Worm (Caenorhabditis elegans): ENCODE results near the gene fbxa-190.

fbxa-190 gene

DNA sequence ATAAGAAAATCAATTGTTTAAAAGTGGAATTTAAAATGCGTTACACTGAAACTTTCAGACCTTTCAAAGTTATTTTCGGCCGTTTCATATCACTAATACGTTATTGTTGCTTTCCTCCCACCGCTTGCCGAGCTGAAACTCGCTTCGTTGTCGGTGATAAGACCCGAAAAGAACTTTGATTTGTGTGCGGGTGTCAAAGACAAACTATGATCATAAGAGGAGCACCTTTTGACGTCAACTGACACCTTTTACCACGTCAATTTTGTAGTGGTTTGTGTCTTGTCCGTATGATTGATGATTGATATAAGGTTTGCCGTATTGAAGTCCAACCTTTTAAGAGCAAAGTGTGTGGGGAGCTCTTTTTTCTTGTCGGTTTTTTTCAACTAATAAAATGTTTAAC lies 34.8 kb upstream of the fbxa-190 start, which contains the start of gene ttr-37:
Gene ttr-37 (minus strand): TSS at position 167 of the 400 bp plus-strand sequence.
- TF ChIP-seq nhr-20 (tag; optimal IDR thresholded peaks at IDR 0.05) (peak; percentile 25), nhr-90 (tag; optimal IDR thresholded peaks at IDR 0.05; ENCODE audit: poor library complexity) (peak; percentile 19), irx-1 (tag; optimal IDR thresholded peaks at IDR 0.05) (no peak), nhr-19 (GFP tag; conservative IDR thresholded peaks at IDR 0.05) (no peak), elt-2 (tag; optimal IDR thresholded peaks at IDR 0.05) (peak; percentile 87), lin-35 (GFP tag; optimal IDR thresholded peaks at IDR 0.05) (peak in 1 of 2 experiments; percentile 56), nhr-71 (tag; optimal IDR thresholded peaks at IDR 0.05) (peak; percentile 31), sup-37 (GFP tag; optimal IDR thresholded peaks at IDR 0.05) (no peak)

ce11 chrX:1337834-1338233 lies 34.0 kb upstream of the fbxa-190 start:
- TF ChIP-seq elt-2 (tag; optimal IDR thresholded peaks at IDR 0.05) (peak; percentile 29), alr-1 (tag; optimal IDR thresholded peaks at IDR 0.05; ENCODE audit: borderline replicate concordance) (no peak)

DNA sequence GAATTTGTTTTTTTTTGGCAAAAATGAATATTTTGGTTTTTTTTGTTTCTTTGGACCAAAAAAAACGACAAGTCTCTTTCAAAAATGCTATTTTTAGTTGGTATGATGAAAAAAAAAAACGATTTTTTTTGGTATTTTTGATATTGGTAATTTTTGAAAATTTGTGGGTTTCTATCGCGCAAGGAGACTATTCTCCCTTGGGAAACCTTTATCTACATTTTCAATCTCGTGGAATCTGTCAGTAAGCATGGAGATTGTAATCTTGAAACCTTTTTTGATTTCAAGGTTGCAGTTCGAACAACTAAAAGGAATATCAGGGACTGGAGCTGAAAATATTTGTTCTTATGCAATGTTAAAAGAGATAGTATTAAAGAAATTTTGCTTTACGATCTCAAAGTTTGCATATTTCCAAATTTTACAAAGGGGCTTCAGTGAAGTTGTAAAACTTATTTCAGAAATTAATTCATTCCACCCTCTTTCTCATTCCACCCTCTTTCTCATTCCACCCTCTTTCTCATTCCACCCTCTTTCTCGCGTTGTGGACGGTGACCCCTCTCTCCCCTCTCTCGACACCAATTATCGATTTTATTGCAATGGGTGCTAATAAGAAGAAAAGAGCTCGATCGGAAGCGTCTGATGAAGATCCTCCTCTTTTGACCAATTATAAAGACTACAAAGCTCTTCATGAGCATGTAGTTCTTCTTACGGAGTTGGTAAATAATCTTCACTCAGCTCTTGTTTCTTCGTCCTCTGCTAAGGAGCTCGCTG lies 32.7 kb upstream of the fbxa-190 start:
- TF ChIP-seq nhr-77 (tag; optimal IDR thresholded peaks at IDR 0.05) (no peak), lin-35 (GFP tag; optimal IDR thresholded peaks at IDR 0.05) (no peak), mab-9 (GFP tag; IDR thresholded peaks at IDR 0.05) (no peak), vab-15 (tag; optimal IDR thresholded peaks at IDR 0.05) (no peak), ets-5 (GFP tag; IDR thresholded peaks at IDR 0.05) (no peak), fos-1 (tag; optimal IDR thresholded peaks at IDR 0.05) (no peak), unc-30 (tag; optimal IDR thresholded peaks at IDR 0.05) (no peak), zip-4 (GFP tag; optimal IDR thresholded peaks at IDR 0.05) (no peak), efl-1 (optimal IDR thresholded peaks at IDR 0.05) (no peak), efl-1 (GFP tag; optimal IDR thresholded peaks at IDR 0.05 in 1 of 2) (no peak), ceh-63 (GFP tag; optimal IDR thresholded peaks at IDR 0.05) (no peak), egl-27 (tag; optimal IDR thresholded peaks at IDR 0.05) (no peak), fkh-4 (tag; optimal IDR thresholded peaks at IDR 0.05; ENCODE audit: borderline replicate concordance) (no peak), fkh-8 (tag; optimal IDR thresholded peaks at IDR 0.05) (no peak), grh-1 (GFP tag; IDR thresholded peaks at IDR 0.05) (no peak), ceh-8 (GFP tag; optimal IDR thresholded peaks at IDR 0.05) (no peak), lin-39 (tag; optimal IDR thresholded peaks at IDR 0.05) (peak; percentile 27), skn-1 (tag; optimal IDR thresholded peaks at IDR 0.05) (peak; percentile 61), mdl-1 (tag; optimal IDR thresholded peaks at IDR 0.05) (no peak), tbx-2 (tag; optimal IDR thresholded peaks at IDR 0.05) (peak; percentile 4), pax-3 (tag; optimal IDR thresholded peaks at IDR 0.05) (no peak), lin-15B (tag; optimal IDR thresholded peaks at IDR 0.05) (no peak), elt-2 (tag; optimal IDR thresholded peaks at IDR 0.05) (no peak), lin-14 (GFP tag; optimal IDR thresholded peaks at IDR 0.05) (peak; percentile 43), tlp-1 (tag; optimal IDR thresholded peaks at IDR 0.05) (no peak), nhr-85 (tag) (peak; percentile 54), pag-3 (tag; optimal IDR thresholded peaks at IDR 0.05; ENCODE audit: borderline replicate concordance, insufficient read depth) (no peak), xbp-1 (tag; optimal IDR thresholded peaks at IDR 0.05) (no peak), mef-2 (tag; optimal IDR thresholded peaks at IDR 0.05) (no peak), unc-62 (GFP tag; optimal IDR thresholded peaks at IDR 0.05) (no peak), sup-37 (GFP tag; optimal IDR thresholded peaks at IDR 0.05) (no peak), nhr-19 (GFP tag; conservative IDR thresholded peaks at IDR 0.05) (no peak), nhr-90 (tag; optimal IDR thresholded peaks at IDR 0.05; ENCODE audit: poor library complexity) (peak; percentile 51), nhr-84 (tag; optimal IDR thresholded peaks at IDR 0.05) (no peak), lsy-2 (tag; optimal IDR thresholded peaks at IDR 0.05) (peak in 1 of 2 experiments; percentile 27), C34B4.2 (tag; optimal IDR thresholded peaks at IDR 0.05) (no peak), hlh-4 (tag; optimal IDR thresholded peaks at IDR 0.05) (no peak), ama-1 (optimal IDR thresholded peaks at IDR 0.05) (no peak), rnt-1 (tag; optimal IDR thresholded peaks at IDR 0.05) (no peak), zag-1 (tag; optimal IDR thresholded peaks at IDR 0.05) (no peak), nhr-20 (tag; optimal IDR thresholded peaks at IDR 0.05) (peak; percentile 19), C04F5.9 (tag; optimal IDR thresholded peaks at IDR 0.05) (no peak), efl-3 (GFP tag; optimal IDR thresholded peaks at IDR 0.05) (no peak), alr-1 (tag; optimal IDR thresholded peaks at IDR 0.05; ENCODE audit: borderline replicate concordance) (no peak)

All from whole organism, L1 larva.